Fruit fly (Drosophila melanogaster) whole organism, adult: ENCODE results near the gene Ppat-Dpck.

Experiments
- CG11617 ChIP-seq: fragments of 200-800 bp; sonication (Bioruptor generic); optimal IDR thresholded peaks from 2 replicates; lab custom pipeline; 2017; ENCODE audit warnings: mild to moderate bottlenecking, missing biosample characterization, missing genetic modification reagents, missing genetic modification characterization
- CG33017 ChIP-seq: fragments of 200-800 bp; sonication (Bioruptor generic); optimal IDR thresholded peaks from 2 replicates; lab custom pipeline; 2018; ENCODE audit warnings: missing biosample characterization, mild to moderate bottlenecking, missing genetic modification characterization, moderate library complexity
- CG5204 ChIP-seq: fragments of 200-800 bp; sonication (Bioruptor generic); optimal IDR thresholded peaks from 2 replicates; lab custom pipeline; 2016; ENCODE audit warnings: missing biosample characterization, missing genetic modification characterization
- CG7101 ChIP-seq: fragments of 200-800 bp; sonication (Bioruptor generic); optimal IDR thresholded peaks from 2 replicates; lab custom pipeline; 2018; ENCODE audit warnings: missing biosample characterization, mild to moderate bottlenecking, missing genetic modification characterization, moderate library complexity
- Clk ChIP-seq: fragments of 200-800 bp; sonication (Bioruptor generic); optimal IDR thresholded peaks from 2 replicates; lab custom pipeline; 2017; ENCODE audit warnings: missing biosample characterization, missing genetic modification characterization
- Crg-1 ChIP-seq: fragments of 200-800 bp; sonication (Bioruptor generic); optimal IDR thresholded peaks from 2 replicates; lab custom pipeline; 2016; ENCODE audit warnings: missing biosample characterization, missing genetic modification characterization
- Mnt ChIP-seq: fragments of 200-800 bp; sonication (Bioruptor generic); optimal IDR thresholded peaks from 2 replicates; lab custom pipeline; 2016; ENCODE audit warnings: missing biosample characterization, mild to moderate bottlenecking, missing genetic modification characterization
- bab1 ChIP-seq: fragments of 200-800 bp; sonication (Bioruptor generic); optimal IDR thresholded peaks from 3 replicates; lab custom pipeline; 2019; ENCODE audit warnings: missing biosample characterization, mild to moderate bottlenecking, missing genetic modification characterization, moderate library complexity
- kay ChIP-seq: fragments of 200-800 bp; sonication (Bioruptor generic); peaks from one replicate; lab custom pipeline; 2016; ENCODE audit warnings: missing biosample characterization, missing genetic modification characterization, borderline replicate concordance
- ovo ChIP-seq: fragments of 200-800 bp; sonication (Bioruptor generic); optimal IDR thresholded peaks from 2 replicates; lab custom pipeline; 2016; ENCODE audit warnings: missing biosample characterization, missing genetic modification characterization

dm6 chr3L:5752903-5753604 lies 15.5 kb downstream of the Ppat-Dpck start, which contains the start of gene Usp47:
- TF ChIP-seq CG7101 (tag; lab: Kevin White, UChicago) = no peak
- no peak for TF ChIP-seq kay (GFP tag; lab: Kevin White, UChicago)
- no peak for TF ChIP-seq ovo (GFP tag; lab: Kevin White, UChicago)
- TF ChIP-seq CG5204 (GFP tag; lab: Kevin White, UChicago) = no peak
- peak; percentile 23 for TF ChIP-seq bab1 (GFP tag; lab: Kevin White, UChicago)
- TF ChIP-seq CG33017 = no peak
- TF ChIP-seq Clk (GFP tag; lab: Kevin White, UChicago) = no peak
- TF ChIP-seq Mnt (GFP tag; lab: Kevin White, UChicago) = peak; percentile 56
- no peak for TF ChIP-seq Crg-1 (GFP tag; lab: Kevin White, UChicago)
- TF ChIP-seq CG11617 (GFP tag; lab: Kevin White, UChicago) = no peak
